Fruit fly (Drosophila melanogaster): Measurements from ENCODE around the gene scaf6.

- no peak for TF ChIP-seq CTCF (optimal IDR thresholded peaks at IDR 0.05)
- no peak for TF ChIP-seq CG8478 (optimal IDR thresholded peaks at IDR 0.05)
Measured at dm6 chr3L:17004765-17005414, 37.5 kb downstream of the scaf6 start.

Data from S2 (cell line).